Worm (Caenorhabditis elegans) whole organism, midembryonic: Measurements from ENCODE around the gene C06C3.3.

Experiments
- flt-1 ChIP-seq: fragments of 200-800 bp; sonication (Bioruptor generic); IDR thresholded peaks from 2 replicates; pipeline ENCODE4 v1.3.6; 2022; ENCODE audit warnings: missing genetic modification characterization, missing compliant biosample characterization
- ztf-29 ChIP-seq: fragments of 200-800 bp; sonication (Bioruptor generic); IDR thresholded peaks from 2 replicates; pipeline ENCODE4 v1.3.6; 2022; ENCODE audit warnings: missing genetic modification reagents, missing genetic modification characterization, missing compliant biosample characterization

- TF ChIP-seq ztf-29 (GFP tag; lab: Robert Waterston, UW) (no peak), flt-1 (GFP tag; lab: Robert Waterston, UW) (no peak)
Observed at ce11 chrII:9416381-9417276, 44.3 kb upstream of the C06C3.3 start, which contains the start of the genes gss-1 and chch-3.
